Worm (Caenorhabditis elegans): ENCODE results near the gene pyr-1.

DNA sequence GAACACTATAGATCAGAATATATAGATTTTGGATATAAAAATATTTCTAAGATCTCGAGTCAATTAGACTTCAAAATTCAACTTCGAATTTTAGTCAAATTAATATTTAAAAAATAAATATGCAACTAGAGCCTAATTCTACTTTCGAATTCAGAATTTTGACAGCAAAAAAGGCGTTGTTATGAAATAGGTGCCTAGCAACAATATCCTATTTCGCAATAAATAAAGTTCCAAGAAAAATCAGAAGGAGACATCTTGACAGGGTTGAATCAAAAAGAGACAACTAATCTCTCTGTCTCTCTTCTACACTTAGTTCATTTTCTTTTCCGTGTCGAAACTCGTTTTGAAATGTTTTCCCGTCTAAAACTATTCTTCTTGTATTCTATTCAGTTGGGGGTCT is 24.5 kb downstream of the pyr-1 start:
- no peak for TF ChIP-seq zag-1 (tag; optimal IDR thresholded peaks at IDR 0.05)
- peak; percentile 17 for TF ChIP-seq nhr-23 (tag; optimal IDR thresholded peaks at IDR 0.05)
